Worm (Caenorhabditis elegans): Measurements from ENCODE around the gene T12D8.10.

The T12D8.10 gene

ce11 chrIII:13642776-13643175, 649 bp upstream of the T12D8.10 start:
- TF ChIP-seq rpc-1 (optimal IDR thresholded peaks at IDR 0.05) (no peak), rpc-1 (tag; optimal IDR thresholded peaks at IDR 0.05) (no peak), mcd-1 (GFP tag; IDR thresholded peaks at IDR 0.05) (0 out of 2 replicates have a peak, but pooled peaks have one; percentile 9), Y53G8AR.9 (GFP tag; conservative IDR thresholded peaks at IDR 0.05) (0 out of 2 replicates have a peak, but pooled peaks have one; percentile 11), zfh-2 (GFP tag; conservative IDR thresholded peaks at IDR 0.05) (peak; percentile 91), egrh-3 (GFP tag; IDR thresholded peaks at IDR 0.05) (peak; percentile 78; the same call in 1 of the 2 replicates)

ce11 chrIII:13641588-13641987, 539 bp downstream of the T12D8.10 start, which contains the start of gene acbp-5:
acbp-5 (minus strand) TSS chrIII:13641688.
- TF ChIP-seq hmg-1.2 (GFP tag; IDR thresholded peaks at IDR 0.05) (no peak), nhr-179 (tag; optimal IDR thresholded peaks at IDR 0.05) (no peak), sdz-38 (tag; optimal IDR thresholded peaks at IDR 0.05) (no peak), Y56A3A.18 (GFP tag; IDR thresholded peaks at IDR 0.05) (no peak), lin-40 (tag; optimal IDR thresholded peaks at IDR 0.05) (no peak), K12H6.12 (tag; optimal IDR thresholded peaks at IDR 0.05) (no peak), lsl-1 (GFP tag; optimal IDR thresholded peaks at IDR 0.05) (no peak), F39B2.1 (GFP tag; IDR thresholded peaks at IDR 0.05) (no peak), mcd-1 (GFP tag; IDR thresholded peaks at IDR 0.05) (no peak), F49E8.2 (tag; optimal IDR thresholded peaks at IDR 0.05; ENCODE audit: insufficient read depth) (no peak), aptf-2 (GFP tag; conservative IDR thresholded peaks at IDR 0.05) (no peak), dpff-1 (tag; optimal IDR thresholded peaks at IDR 0.05) (no peak), ztf-3 (GFP tag; optimal IDR thresholded peaks at IDR 0.05) (no peak), chd-7 (tag; optimal IDR thresholded peaks at IDR 0.05) (no peak), lag-1 (GFP tag; IDR thresholded peaks at IDR 0.05) (no peak), pha-4 (tag; optimal IDR thresholded peaks at IDR 0.05) (no peak), ztf-18 (tag; optimal IDR thresholded peaks at IDR 0.05) (no peak), F55B11.4 (tag; optimal IDR thresholded peaks at IDR 0.05; ENCODE audit: borderline replicate concordance, insufficient read depth) (no peak)

- TF ChIP-seq madf-6 (GFP tag; IDR thresholded peaks at IDR 0.05) (0 out of 2 replicates have a peak, but pooled peaks have one; percentile 30), lsl-1 (GFP tag; optimal IDR thresholded peaks at IDR 0.05) (peak; percentile 76), nhr-179 (tag; optimal IDR thresholded peaks at IDR 0.05) (no peak), F33H1.4 (GFP tag; IDR thresholded peaks at IDR 0.05) (peak; percentile 57), hsf-1 (GFP tag; IDR thresholded peaks at IDR 0.05) (no peak), xnd-1 (tag; optimal IDR thresholded peaks at IDR 0.05) (peak; percentile 53), repo-1 (tag; optimal IDR thresholded peaks at IDR 0.05) (no peak)
Observed at ce11 chrIII:13640869-13641268, 1.3 kb downstream of the T12D8.10 start.

ce11 chrIII:13640003-13640499, 2.1 kb downstream of the T12D8.10 start:
- TF ChIP-seq rec-8 (tag; optimal IDR thresholded peaks at IDR 0.05) (no peak), zfh-2 (GFP tag; conservative IDR thresholded peaks at IDR 0.05) (peak; percentile 61), egrh-3 (GFP tag; IDR thresholded peaks at IDR 0.05) (peak; percentile 21; the same call in 1 of the 2 replicates), bed-1 (GFP tag; IDR thresholded peaks at IDR 0.05) (no peak), let-526 (GFP tag; IDR thresholded peaks at IDR 0.05) (no peak)

ce11 chrIII:13637681-13638080, 4.4 kb downstream of the T12D8.10 start:
- TF ChIP-seq hsf-1 (GFP tag; IDR thresholded peaks at IDR 0.05) (no peak), ekl-4 (GFP tag; IDR thresholded peaks at IDR 0.05) (no peak), Y67H2A.10 (GFP tag; conservative IDR thresholded peaks at IDR 0.05) (no peak), F49E8.2 (tag; optimal IDR thresholded peaks at IDR 0.05; ENCODE audit: insufficient read depth) (no peak), hmg-1.2 (GFP tag; IDR thresholded peaks at IDR 0.05) (no peak), lin-40 (tag; optimal IDR thresholded peaks at IDR 0.05) (no peak)

Measured in whole organism, young adult.